Worm (Caenorhabditis elegans) whole organism, L4 larva: ENCODE results near the gene atx-3.

Source experiments
- F26F4.8 ChIP-seq: fragments of 200-800 bp; sonication (Bioruptor generic); conservative IDR thresholded peaks from 2 replicates; pipeline ENCODE4 v1.3.6; 2022; ENCODE audit warnings: missing genetic modification characterization, missing compliant biosample characterization
- T26A8.4 ChIP-seq: fragments of 200-800 bp; sonication (Bioruptor generic); IDR thresholded peaks from 2 replicates; pipeline ENCODE4 v1.3.6; 2022; ENCODE audit warnings: missing genetic modification characterization, missing compliant biosample characterization
- Y48G9A.11 ChIP-seq: fragments of 200-800 bp; sonication (Bioruptor generic); IDR thresholded peaks from 2 replicates; pipeline ENCODE4 v1.3.6; 2022; ENCODE audit warnings: missing genetic modification reagents, missing genetic modification characterization, missing compliant biosample characterization
- ZK546.5 ChIP-seq, 2 experiments: sonication (generic microtip); optimal IDR thresholded peaks; 2 replicates each; lab custom pipeline; 2017; ENCODE audit warnings: missing biosample characterization in 2 of 2, missing genetic modification characterization in 2 of 2
- aha-1 ChIP-seq: fragments of 150-350 bp; peaks from one replicate; lab custom pipeline; 2014; ENCODE audit warnings: missing biosample characterization, missing genetic modification characterization
- aly-2 ChIP-seq: sonication (generic microtip); optimal IDR thresholded peaks from 2 replicates; lab custom pipeline; 2018; ENCODE audit warnings: missing biosample characterization, missing genetic modification characterization
- ama-1 ChIP-seq: fragments of 150-350 bp; optimal IDR thresholded peaks from 2 replicates; lab custom pipeline; 2014; ENCODE audit warnings: inconsistent platforms, mixed read lengths
- ceh-28 ChIP-seq: fragments of 150-350 bp; optimal IDR thresholded peaks from 2 replicates; lab custom pipeline; 2014; ENCODE audit warnings: missing biosample characterization, missing genetic modification reagents, missing genetic modification characterization
- daf-12 ChIP-seq: fragments of 150-350 bp; optimal IDR thresholded peaks from 2 replicates; lab custom pipeline; 2014; ENCODE audit warnings: missing biosample characterization, missing genetic modification reagents, missing genetic modification characterization
- daf-19 ChIP-seq: fragments of 200-800 bp; sonication (Bioruptor generic); conservative IDR thresholded peaks from 2 replicates; pipeline ENCODE4 v1.3.6; 2022; ENCODE audit warnings: missing genetic modification characterization, missing compliant biosample characterization
- daf-8 ChIP-seq: fragments of 200-800 bp; sonication (Bioruptor generic); IDR thresholded peaks from 2 replicates; pipeline ENCODE4 v1.3.6; 2022; ENCODE audit warnings: missing genetic modification characterization, missing compliant biosample characterization
- dve-1 ChIP-seq: sonication (generic microtip); optimal IDR thresholded peaks from 2 replicates; lab custom pipeline; 2017; ENCODE audit warnings: antibody characterized with exemption, mild to moderate bottlenecking, missing genetic modification characterization, missing compliant biosample characterization; ENCODE audit not compliant: insufficient read depth
- hif-1 ChIP-seq, 2 experiments: sonication (generic microtip); optimal IDR thresholded peaks; 2 replicates each; lab custom pipeline; 2016 to 2017; ENCODE audit warnings: missing compliant biosample characterization in 2 of 2, missing genetic modification characterization in 2 of 2, missing genetic modification reagents in 2 of 2, missing genotype in 2 of 2, mild to moderate bottlenecking in 1 of 2
- hlh-30 ChIP-seq: sonication (generic microtip); optimal IDR thresholded peaks from 2 replicates; lab custom pipeline; 2017; ENCODE audit warnings: antibody characterized with exemption, mild to moderate bottlenecking, missing genetic modification characterization, missing compliant biosample characterization; ENCODE audit not compliant: insufficient read depth
- hmg-1.1 ChIP-seq: fragments of 200-800 bp; sonication (Bioruptor generic); IDR thresholded peaks from 2 replicates; pipeline ENCODE4 v1.3.6; 2022; ENCODE audit warnings: missing genetic modification reagents, missing genetic modification characterization, missing compliant biosample characterization
- jun-1 ChIP-seq: fragments of 150-350 bp; optimal IDR thresholded peaks from 2 replicates; lab custom pipeline; 2014; ENCODE audit warnings: missing biosample characterization, missing genetic modification reagents, missing genetic modification characterization
- lim-7 ChIP-seq: fragments of 200-800 bp; sonication (Bioruptor generic); IDR thresholded peaks from 2 replicates; pipeline ENCODE4 v1.3.6; 2022; ENCODE audit warnings: missing genetic modification characterization, missing compliant biosample characterization
- lin-39 ChIP-seq: fragments of 150-350 bp; optimal IDR thresholded peaks from 2 replicates; lab custom pipeline; 2014; ENCODE audit warnings: missing biosample characterization, missing genetic modification reagents, missing genetic modification characterization
- mdl-1 ChIP-seq, 2 experiments: fragments of 150-350 bp in 1 of 2; sonication (generic microtip) in 1 of 2; optimal IDR thresholded peaks; 2 replicates each; lab custom pipeline; 2014 to 2017; ENCODE audit warnings: missing biosample characterization in 2 of 2, missing genetic modification characterization in 2 of 2
- mdt-29 ChIP-seq: fragments of 200-800 bp; sonication (Bioruptor generic); IDR thresholded peaks from 2 replicates; pipeline ENCODE4 v1.3.6; 2022; ENCODE audit warnings: missing genetic modification reagents, missing genetic modification characterization, missing compliant biosample characterization
- mes-2 ChIP-seq: sonication (generic microtip); optimal IDR thresholded peaks from 2 replicates; lab custom pipeline; 2016; ENCODE audit warnings: missing genotype, mild to moderate bottlenecking, missing genetic modification characterization, missing compliant biosample characterization; ENCODE audit not compliant: poor library complexity, severe bottlenecking
- mxl-3 ChIP-seq: fragments of 200-800 bp; sonication (Bioruptor generic); optimal IDR thresholded peaks from 2 replicates; lab custom pipeline; 2018; ENCODE audit warnings: mild to moderate bottlenecking, missing genetic modification characterization, missing compliant biosample characterization
- nhr-10 ChIP-seq: fragments of 150-350 bp; optimal IDR thresholded peaks from 2 replicates; lab custom pipeline; 2014; ENCODE audit warnings: missing biosample characterization, missing genetic modification characterization
- nhr-11 ChIP-seq: fragments of 150-350 bp; optimal IDR thresholded peaks from 2 replicates; lab custom pipeline; 2014; ENCODE audit warnings: missing biosample characterization, missing genetic modification characterization
- nhr-48 ChIP-seq: sonication (generic microtip); optimal IDR thresholded peaks from 2 replicates; lab custom pipeline; 2016; ENCODE audit warnings: mild to moderate bottlenecking, missing genetic modification characterization, missing compliant biosample characterization
- nhr-77 ChIP-seq: fragments of 150-350 bp; optimal IDR thresholded peaks from 2 replicates; lab custom pipeline; 2014; ENCODE audit warnings: missing biosample characterization, missing genetic modification characterization
- pqm-1 ChIP-seq: sonication (generic microtip); optimal IDR thresholded peaks from 2 replicates; lab custom pipeline; 2017; ENCODE audit warnings: missing biosample characterization, missing genetic modification characterization
- set-16 ChIP-seq: fragments of 200-800 bp; sonication (Bioruptor generic); IDR thresholded peaks from 2 replicates; pipeline ENCODE4 v1.3.6; 2022; ENCODE audit warnings: missing genetic modification reagents, missing genetic modification characterization, missing compliant biosample characterization
- tag-97 ChIP-seq: fragments of 200-800 bp; sonication (Bioruptor generic); IDR thresholded peaks from 2 replicates; pipeline ENCODE4 v1.3.6; 2022; ENCODE audit warnings: missing genetic modification characterization, missing compliant biosample characterization
- tra-1 ChIP-seq: fragments of 200-800 bp; sonication (Bioruptor generic); IDR thresholded peaks from 2 replicates; pipeline ENCODE4 v1.3.6; 2022; ENCODE audit warnings: missing genetic modification reagents, missing genetic modification characterization, missing compliant biosample characterization
- zfp-3 ChIP-seq: fragments of 200-800 bp; sonication (Bioruptor generic); conservative IDR thresholded peaks from 2 replicates; pipeline ENCODE4 v1.3.6; 2022; ENCODE audit warnings: missing genetic modification reagents, missing genetic modification characterization, missing compliant biosample characterization
- zip-2 ChIP-seq: fragments of 150-350 bp; optimal IDR thresholded peaks from 2 replicates; lab custom pipeline; 2014; ENCODE audit warnings: missing biosample characterization, missing genetic modification characterization
- ztf-11 ChIP-seq: fragments of 150-350 bp; optimal IDR thresholded peaks from 2 replicates; lab custom pipeline; 2014; ENCODE audit warnings: missing biosample characterization, missing genetic modification characterization
- ztf-7 ChIP-seq: fragments of 150-350 bp; optimal IDR thresholded peaks from 2 replicates; lab custom pipeline; 2014; ENCODE audit warnings: missing biosample characterization, missing genetic modification characterization

atx-3 gene

ce11 chrV:15577395-15577896 lies at the start of gene atx-3:
Gene atx-3, minus strand, starts transcription at chrV:15577445.
- TF ChIP-seq Y48G9A.11 (GFP tag; lab: Robert Waterston, UW) = peak; percentile 37; the same call in 1 of the 2 replicates
- TF ChIP-seq tra-1 = no peak
- TF ChIP-seq hlh-30 (tag; lab: Kevin White, UChicago) = peak; percentile 4

ce11 chrV:15625561-15625960 lies 48.3 kb upstream of the atx-3 start, which contains the start of gene C55A1.11:
Gene C55A1.11, plus strand, starts transcription at chrV:15625861.
- TF ChIP-seq jun-1 (tag; lab: Kevin White, UChicago) = no peak
- TF ChIP-seq zfp-3 (GFP tag; lab: Robert Waterston, UW) = no peak
- no peak for TF ChIP-seq lin-39 (tag; lab: Kevin White, UChicago)
- no peak for TF ChIP-seq ztf-7 (tag; lab: Kevin White, UChicago)
- TF ChIP-seq mes-2 = no peak
- TF ChIP-seq hmg-1.1 (GFP tag; lab: Robert Waterston, UW) = no peak
- no peak for TF ChIP-seq ztf-11
- no peak for TF ChIP-seq lim-7 (GFP tag; lab: Robert Waterston, UW)
- no peak for TF ChIP-seq daf-12 (tag; lab: Kevin White, UChicago)
- no peak for TF ChIP-seq tag-97 (GFP tag; lab: Robert Waterston, UW)

ce11 chrV:15621518-15621917 lies 44.3 kb upstream of the atx-3 start, which contains the start of gene C55A1.1:
Gene C55A1.1, plus strand, starts transcription at chrV:15621818.
- TF ChIP-seq pqm-1 (tag; lab: Kevin White, UChicago) (no peak), T26A8.4 (GFP tag; lab: Robert Waterston, UW) (no peak), hif-1 (tag; optimal IDR thresholded peaks at IDR 0.05; lab: Kevin White, UChicago) (no peak), zip-2 (tag; lab: Kevin White, UChicago) (no peak), F26F4.8 (GFP tag; lab: Robert Waterston, UW) (no peak)

- TF ChIP-seq set-16 (GFP tag; lab: Robert Waterston, UW) (no peak), aha-1 (peak; percentile 95)
Measured at ce11 chrV:15614534-15614933, 37.3 kb upstream of the atx-3 start.

- TF ChIP-seq mes-2 (no peak), mdt-29 (GFP tag; lab: Robert Waterston, UW) (no peak), nhr-11 (no peak), ZK546.5 (tag; optimal IDR thresholded peaks at IDR 0.05; lab: Kevin White, UChicago) (no peak), daf-12 (tag; lab: Kevin White, UChicago) (no peak), aly-2 (tag; lab: Kevin White, UChicago) (no peak), nhr-77 (tag; lab: Kevin White, UChicago) (no peak), mdl-1 (tag; optimal IDR thresholded peaks at IDR 0.05; lab: Kevin White, UChicago) (no peak), ama-1 (lab: Kevin White, UChicago) (no peak), aha-1 (no peak), nhr-48 (tag; lab: Kevin White, UChicago) (no peak), dve-1 (no peak), mxl-3 (GFP tag; lab: Kevin White, UChicago) (no peak), daf-19 (GFP tag; lab: Robert Waterston, UW) (no peak), tra-1 (no peak), ceh-28 (tag; lab: Kevin White, UChicago) (no peak), nhr-10 (tag; lab: Kevin White, UChicago) (no peak), daf-8 (GFP tag; lab: Robert Waterston, UW) (no peak)
Measured at ce11 chrV:15612886-15613285, 35.6 kb upstream of the atx-3 start, which contains the start of gene str-263. Gene str-263, plus strand, starts transcription at chrV:15613186.
